Fruit fly (Drosophila melanogaster): ENCODE measurements around the gene CG7135.

Gene CG7135

DNA sequence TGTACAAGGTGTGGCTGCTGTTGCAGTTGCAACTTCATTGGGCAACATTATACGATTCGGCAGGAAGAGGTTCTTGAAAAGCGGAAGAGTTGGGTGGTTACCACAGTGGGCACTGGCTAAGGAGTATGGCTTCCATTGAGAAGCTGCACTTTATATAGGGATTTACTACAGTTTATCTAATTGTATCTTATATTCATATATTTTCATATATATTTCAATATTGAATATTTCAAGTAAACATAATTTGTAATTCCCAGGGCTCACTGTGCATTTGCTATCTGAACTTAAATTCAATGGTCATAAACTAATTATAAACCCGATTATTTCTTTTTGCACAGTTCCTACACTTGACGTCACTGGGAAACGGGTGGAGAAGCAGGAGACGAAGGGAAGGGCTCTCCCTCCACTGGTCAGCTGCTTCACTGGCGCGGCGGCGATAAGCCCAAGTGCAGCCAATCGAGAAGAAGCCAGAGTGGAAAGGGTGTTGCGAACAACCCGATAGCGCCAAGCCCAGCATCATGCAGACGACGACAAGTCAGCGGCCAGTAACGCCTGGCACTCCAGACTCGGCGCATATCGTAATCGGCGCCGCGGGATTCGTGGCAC is 8.6 kb upstream of the CG7135 start:
- no peak for TF ChIP-seq CTCF (optimal IDR thresholded peaks at IDR 0.05)
- TF ChIP-seq CG8478 (optimal IDR thresholded peaks at IDR 0.05), result no peak

DNA sequence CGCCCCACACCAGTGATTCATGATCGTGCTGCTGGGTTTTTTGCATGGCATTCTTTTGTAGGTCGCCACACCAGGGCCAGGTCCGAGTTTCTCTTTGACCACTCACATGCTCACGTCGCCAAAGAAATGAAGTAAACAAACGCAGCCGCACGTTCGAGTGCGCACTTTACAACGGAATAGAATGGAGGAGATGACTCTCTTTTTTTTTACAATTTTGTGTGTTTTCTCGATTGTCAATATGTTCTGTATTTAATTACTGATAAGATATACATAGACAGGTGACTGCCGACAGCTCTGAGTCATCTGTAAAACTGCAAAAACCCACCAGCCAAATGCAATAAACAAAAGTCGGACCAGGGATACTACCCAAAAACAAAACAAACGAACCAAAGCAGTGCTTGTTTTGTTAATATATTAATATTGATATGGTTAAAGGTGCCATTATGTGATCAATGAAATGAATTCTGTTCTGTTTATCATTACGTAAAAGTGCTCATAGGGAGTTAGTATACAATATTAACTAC is 3.2 kb upstream of the CG7135 start:
- TF ChIP-seq CG8478 (optimal IDR thresholded peaks at IDR 0.05) (no peak), CTCF (optimal IDR thresholded peaks at IDR 0.05) (no peak)

DNA sequence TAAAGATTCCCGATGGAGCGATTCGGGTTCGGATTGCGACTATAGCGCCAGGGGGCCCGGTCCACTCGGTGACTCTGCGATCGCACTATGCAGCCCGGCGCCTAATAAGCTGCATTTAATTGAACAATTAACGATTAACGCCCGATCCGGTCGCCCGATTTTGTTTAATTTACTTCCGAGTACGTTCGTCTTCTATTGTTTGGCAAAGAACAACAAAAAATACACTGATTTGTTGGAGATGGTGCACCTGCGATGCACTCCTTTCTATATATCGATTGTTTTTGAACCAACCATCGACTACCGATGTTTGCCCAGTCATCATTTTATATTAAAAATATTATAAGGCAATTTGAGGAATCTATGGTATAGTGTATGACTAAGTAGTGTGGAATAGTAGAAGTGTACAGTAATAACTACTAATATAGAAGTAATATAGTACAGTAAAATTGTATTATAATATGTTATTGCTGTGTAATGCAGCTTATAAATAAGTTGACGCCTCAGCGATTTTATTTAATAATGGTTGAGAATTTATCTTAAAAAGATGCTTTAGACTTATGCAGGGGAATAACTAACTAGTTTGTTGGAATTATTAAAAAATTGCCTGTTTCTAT is 2.2 kb upstream of the CG7135 start, which contains the start of gene Mvb12:
Gene Mvb12 (minus strand): TSS at position 217 of the 614 bp plus-strand sequence.
- TF ChIP-seq CG8478 (optimal IDR thresholded peaks at IDR 0.05) (no peak), CTCF (optimal IDR thresholded peaks at IDR 0.05) (no peak)

DNA sequence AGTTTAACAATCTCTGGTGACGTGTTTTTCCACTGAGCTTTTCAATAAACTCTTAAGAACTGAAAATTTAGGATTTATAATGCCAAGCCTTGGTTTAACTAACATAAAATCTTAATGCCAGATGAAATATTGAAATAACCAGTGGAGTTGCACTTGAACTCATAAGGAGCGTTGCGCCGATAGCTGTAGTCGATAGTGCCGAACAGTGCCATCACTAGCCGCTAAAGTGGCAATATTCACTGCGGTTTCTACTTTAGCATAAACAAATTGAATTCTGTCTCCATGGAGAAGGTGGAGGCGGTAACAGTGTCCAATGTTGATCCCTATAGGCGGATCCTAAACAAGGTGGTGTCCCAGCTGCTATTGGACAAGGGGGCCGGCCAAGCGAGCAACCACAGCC is 1.7 kb upstream of the CG7135 start, which contains the start of gene Taf8:
Gene Taf8 (plus strand): TSS at position 193 of the 400 bp plus-strand sequence.
- TF ChIP-seq CG8478 (optimal IDR thresholded peaks at IDR 0.05), result no peak
- no peak for TF ChIP-seq CTCF (optimal IDR thresholded peaks at IDR 0.05)

DNA sequence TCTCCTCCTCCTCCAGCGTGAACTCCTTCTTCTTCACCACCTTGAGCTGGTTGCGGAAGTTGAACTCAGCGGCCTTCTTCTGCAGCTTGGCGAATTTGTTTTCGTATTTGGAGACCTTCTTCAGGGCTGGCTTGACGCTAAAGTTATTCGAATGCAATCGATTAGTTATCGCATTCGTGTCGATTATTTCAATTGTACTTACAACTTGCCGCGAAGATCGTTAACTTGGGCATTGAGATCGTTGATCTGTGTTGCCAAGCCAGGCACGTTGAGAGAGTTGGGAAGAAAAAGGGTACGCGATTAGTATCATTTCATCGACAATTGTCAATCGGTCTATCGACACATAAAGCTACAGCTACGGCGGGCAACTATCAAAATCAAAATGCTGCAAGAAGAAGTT is 3.2 kb downstream of the CG7135 start:
- TF ChIP-seq CG8478 (optimal IDR thresholded peaks at IDR 0.05) (no peak), CTCF (optimal IDR thresholded peaks at IDR 0.05) (no peak)

DNA sequence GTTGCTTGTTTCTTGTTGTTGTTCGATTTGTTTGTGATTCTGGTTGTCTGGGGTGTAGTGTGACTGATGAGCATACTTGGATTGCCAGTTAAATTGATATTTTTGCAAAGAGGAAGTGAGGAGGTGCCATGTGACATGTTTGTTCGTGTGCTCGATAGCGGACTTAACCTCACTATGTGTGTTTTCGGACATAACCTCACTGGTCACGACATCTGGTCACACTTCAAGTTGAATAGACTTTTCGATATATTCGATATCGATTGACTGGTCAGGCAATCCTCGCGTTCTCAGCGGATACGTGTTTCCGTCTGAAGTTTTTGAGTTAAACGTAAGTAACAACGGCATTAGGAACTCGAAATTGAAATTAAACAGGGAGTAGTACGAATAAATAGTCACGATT is 5.2 kb downstream of the CG7135 start:
- no peak for TF ChIP-seq CTCF (optimal IDR thresholded peaks at IDR 0.05)
- TF ChIP-seq CG8478 (optimal IDR thresholded peaks at IDR 0.05), result no peak

DNA sequence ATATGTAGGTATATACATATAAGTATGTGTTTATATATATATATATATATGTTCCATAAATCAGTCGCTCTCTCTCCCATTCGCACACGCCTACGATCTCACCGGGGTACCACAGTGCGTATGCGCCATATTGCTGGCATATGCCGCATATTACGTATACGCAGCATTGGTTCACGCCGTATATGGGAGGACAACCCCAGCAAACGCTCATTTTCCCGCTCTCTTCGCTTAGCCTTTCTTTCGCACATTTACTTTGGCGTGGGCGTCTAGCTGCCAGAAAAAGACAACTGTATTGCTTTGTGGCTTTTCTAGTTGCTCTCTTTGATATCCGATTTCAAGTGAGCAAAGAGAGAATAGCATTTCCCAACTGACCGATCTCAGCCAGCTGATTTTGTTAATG is 11.3 kb downstream of the CG7135 start:
- TF ChIP-seq CTCF (optimal IDR thresholded peaks at IDR 0.05) (no peak), CG8478 (optimal IDR thresholded peaks at IDR 0.05) (no peak)

DNA sequence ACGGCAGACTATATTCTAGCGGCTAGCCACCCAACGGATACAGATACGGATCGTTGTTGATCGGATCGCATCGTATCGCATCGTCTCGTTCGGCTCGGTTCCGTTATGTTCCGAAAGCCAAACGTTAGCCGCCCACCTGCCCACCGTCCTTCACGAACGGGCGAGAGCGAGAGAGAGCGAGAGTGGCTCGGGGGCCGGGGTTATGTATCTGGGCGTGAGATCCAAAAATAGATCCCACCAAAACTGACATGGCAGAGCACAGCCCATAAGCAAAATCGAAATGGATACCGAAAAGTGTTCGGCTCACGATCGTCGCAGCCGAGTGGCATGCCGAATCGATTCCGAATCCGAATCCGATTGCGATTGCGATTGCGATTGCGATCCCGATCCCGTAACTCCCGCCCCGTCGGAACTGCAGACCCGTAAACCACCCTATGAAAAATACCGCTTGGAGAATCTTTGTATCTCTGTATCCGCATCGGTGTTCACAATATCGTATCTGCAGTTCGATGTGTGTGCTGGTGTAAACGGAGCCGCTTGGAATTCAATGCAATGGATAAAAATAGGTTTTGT is 13.4 kb downstream of the CG7135 start, which contains the start of gene wupA:
Gene wupA (minus strand): TSS at position 112 of the 573 bp plus-strand sequence.
- TF ChIP-seq CTCF (optimal IDR thresholded peaks at IDR 0.05), result no peak
- no peak for TF ChIP-seq CG8478 (optimal IDR thresholded peaks at IDR 0.05)

DNA sequence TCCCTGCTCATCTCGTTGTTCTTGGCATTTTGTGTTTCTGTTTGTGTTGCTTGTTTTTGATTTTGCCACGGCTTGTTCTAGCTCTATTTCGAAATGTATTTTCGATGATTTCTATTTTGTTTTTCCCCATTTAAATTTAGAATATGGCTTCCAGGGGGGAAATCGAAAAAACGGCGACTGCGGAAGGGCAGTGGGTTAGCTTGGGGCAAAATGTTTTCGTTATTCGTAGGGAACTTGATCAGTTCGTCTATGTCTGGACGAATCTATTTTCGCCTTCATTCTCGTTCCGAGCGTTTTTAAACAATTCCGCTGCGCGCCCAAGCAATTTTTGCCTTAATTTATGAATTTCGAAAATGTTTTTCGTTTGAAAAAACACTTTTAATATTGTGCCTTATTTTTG is 15.1 kb downstream of the CG7135 start:
- no peak for TF ChIP-seq CG8478 (optimal IDR thresholded peaks at IDR 0.05)
- TF ChIP-seq CTCF (optimal IDR thresholded peaks at IDR 0.05), result no peak

DNA sequence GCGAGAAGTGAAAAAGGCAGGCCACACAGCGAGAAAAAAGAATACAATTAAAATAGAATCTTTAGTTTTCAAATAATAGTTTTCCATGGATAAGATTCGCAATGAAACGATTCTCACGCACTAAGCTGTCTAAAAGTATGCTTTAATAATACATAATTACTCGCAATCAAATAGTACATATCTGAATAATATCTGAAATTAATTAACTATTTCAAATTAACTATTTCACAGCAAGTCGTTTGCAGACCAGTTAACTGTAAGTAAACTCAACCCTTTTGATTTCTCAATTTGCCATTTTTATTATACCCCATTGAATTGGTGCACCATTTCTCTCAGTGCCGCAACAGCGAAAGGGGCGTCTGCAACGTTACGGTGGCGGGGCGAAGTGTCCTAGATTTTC is 22.1 kb downstream of the CG7135 start:
- TF ChIP-seq CTCF (optimal IDR thresholded peaks at IDR 0.05), result no peak
- TF ChIP-seq CG8478 (optimal IDR thresholded peaks at IDR 0.05), result no peak

DNA sequence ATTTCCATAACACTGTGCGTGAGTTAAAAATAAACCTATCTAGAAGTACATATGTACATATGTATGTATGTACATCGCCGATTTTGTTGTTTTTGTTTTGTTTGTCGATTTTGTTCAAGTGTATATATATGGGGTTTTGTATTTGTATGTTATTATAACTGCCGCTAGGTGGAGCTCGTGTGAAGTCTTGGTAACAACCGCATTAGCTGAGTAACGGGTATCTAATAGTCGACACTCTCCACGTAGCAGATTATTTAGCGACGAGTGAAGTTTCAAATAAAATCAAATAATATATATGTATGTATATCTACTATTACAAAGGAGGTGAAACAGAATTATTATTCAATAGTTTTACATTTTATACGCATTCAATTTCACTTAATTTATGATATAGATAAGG is 25.8 kb downstream of the CG7135 start:
- TF ChIP-seq CTCF (optimal IDR thresholded peaks at IDR 0.05) (peak; percentile 68 to 71), CG8478 (optimal IDR thresholded peaks at IDR 0.05) (no peak)

DNA sequence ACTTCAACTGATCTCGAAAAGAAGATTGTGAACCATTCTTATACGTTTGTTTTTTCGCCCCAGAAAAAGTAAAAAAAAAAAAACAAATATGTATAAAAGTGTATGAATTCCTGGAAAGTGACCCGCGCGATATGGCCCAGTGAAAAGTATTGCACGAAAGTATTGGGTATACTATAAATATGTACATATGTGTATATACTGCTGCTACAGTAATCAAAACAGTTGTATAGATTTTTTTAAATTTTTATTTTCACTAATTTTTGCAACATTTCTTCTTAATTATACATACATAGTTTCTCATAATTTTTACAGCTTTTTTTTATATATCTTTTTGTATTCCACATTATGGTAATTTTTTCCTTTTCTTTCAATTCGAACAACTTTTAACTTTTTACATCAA is 26.7 kb downstream of the CG7135 start, which contains the start of gene CG43133:
Gene CG43133 (minus strand): TSS at position 11 of the 400 bp plus-strand sequence.
- TF ChIP-seq CTCF (optimal IDR thresholded peaks at IDR 0.05) (no peak), CG8478 (optimal IDR thresholded peaks at IDR 0.05) (no peak)

DNA sequence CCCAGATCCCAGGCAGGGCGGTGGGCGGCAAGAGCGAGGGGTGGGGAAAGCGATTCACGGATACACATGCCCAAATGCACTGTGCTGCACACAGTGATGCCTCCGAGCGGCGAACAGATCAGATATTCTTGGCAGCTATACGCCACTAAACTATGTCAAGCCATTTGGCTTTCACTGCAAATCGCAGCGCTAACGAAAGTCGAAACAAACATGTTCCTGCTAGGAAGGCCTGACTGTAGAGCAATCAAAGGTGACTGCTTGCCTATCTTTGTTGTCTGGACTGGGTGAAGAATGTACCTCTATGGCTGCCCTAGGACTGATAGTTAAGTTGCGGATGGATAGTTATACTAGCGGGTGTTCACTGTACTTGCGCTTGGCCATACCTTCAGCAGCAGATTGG is 32.6 kb downstream of the CG7135 start:
- no peak for TF ChIP-seq CTCF (optimal IDR thresholded peaks at IDR 0.05)
- TF ChIP-seq CG8478 (optimal IDR thresholded peaks at IDR 0.05), result no peak

DNA sequence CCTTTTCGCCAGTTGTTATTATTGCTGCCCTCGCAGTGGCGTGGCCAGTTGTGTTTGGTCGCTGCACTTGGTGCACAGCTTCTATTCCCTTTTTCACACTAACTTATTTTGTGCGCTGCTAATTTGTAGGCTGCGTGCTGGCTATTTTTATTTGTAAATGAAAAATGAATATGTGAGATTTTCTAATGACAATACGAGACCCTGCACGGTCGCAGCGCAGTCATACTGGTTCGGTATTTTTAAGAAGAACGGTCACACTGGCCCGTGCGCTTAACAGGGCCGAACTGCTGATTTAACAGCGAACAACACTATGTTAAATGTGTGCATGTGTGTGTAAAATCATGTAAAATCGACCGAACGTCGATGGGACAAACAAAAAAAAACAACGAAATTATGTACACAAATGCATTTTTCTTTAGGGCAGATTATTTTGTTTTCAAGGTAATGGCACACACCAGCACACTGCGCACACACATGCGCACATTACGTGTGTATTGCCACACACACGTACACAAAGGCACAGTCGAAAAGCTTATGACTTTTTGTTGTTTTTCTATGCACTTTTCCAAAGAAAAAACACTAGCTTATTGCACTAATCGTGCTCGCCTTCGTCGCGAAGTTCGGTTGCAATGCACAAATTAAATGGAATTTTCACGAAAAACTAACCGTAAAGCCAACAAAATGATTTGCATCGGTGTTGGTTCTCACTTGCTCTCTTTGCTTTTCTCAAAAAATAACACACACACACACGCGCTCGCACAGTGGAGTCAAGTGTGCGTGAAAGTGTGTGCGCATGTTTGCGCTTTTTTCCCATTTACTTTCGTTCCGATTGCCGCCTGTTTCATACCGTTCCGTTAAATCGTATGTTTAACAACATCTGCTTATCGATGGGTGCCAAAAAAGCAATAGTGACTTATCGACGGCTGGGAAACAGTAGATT is 33.7 kb downstream of the CG7135 start, which contains the start of gene ari-1:
Gene ari-1 (minus strand): TSS at position 875 of the 940 bp plus-strand sequence.
- TF ChIP-seq CG8478 (optimal IDR thresholded peaks at IDR 0.05) (no peak), CTCF (optimal IDR thresholded peaks at IDR 0.05) (no peak)

DNA sequence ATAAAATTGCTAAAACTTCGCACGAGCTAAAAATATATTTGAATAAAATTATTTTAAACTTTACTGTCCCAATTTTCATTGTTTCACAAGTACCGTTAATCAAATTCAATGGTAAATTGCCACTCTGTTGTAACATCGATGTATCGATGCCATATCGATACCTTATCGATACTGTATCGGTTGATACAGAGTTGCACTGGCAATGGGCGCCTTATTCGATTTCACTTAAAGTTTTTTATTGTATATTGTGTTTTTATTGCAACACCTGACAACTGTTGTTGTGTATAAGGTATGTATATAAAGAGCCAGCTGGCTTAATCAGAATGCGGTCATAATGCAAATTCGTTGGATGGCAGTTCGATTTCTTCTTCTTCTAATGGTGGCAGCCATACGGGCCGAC is 34.8 kb downstream of the CG7135 start, which contains the start of gene CG43229:
Gene CG43229 (plus strand): TSS at position 246 of the 400 bp plus-strand sequence.
- TF ChIP-seq CG8478 (optimal IDR thresholded peaks at IDR 0.05) (no peak), CTCF (optimal IDR thresholded peaks at IDR 0.05) (no peak)
